Fruit fly (Drosophila melanogaster) Kc167 (cell line): ENCODE results near the gene Pburs.

Source experiments
- Myc ChIP-seq: fragments of >200 bp; optimal IDR thresholded peaks from 2 replicates; lab custom pipeline; 2017; ENCODE audit warnings: missing external identifiers
- Sin3A ChIP-seq: fragments of >200 bp; optimal IDR thresholded peaks from 2 replicates; lab custom pipeline; 2018; ENCODE audit warnings: missing external identifiers
- h ChIP-seq: fragments of >200 bp; optimal IDR thresholded peaks from 3 replicates; lab custom pipeline; 2018; ENCODE audit warnings: missing external identifiers
- insv ChIP-seq: fragments of >200 bp; optimal IDR thresholded peaks from 3 replicates; lab custom pipeline; 2018; ENCODE audit warnings: missing external identifiers
- psq ChIP-seq: fragments of >200 bp; optimal IDR thresholded peaks from 2 replicates; lab custom pipeline; 2017; ENCODE audit warnings: missing external identifiers
- ttk ChIP-seq: sonication (Bioruptor generic); optimal IDR thresholded peaks from 2 replicates; lab custom pipeline; 2017; ENCODE audit warnings: missing external identifiers

dm6 chr2L:14372254-14372717 is 44.8 kb downstream of the Pburs start:
- TF ChIP-seq Sin3A (lab: Kevin White, UChicago) (no peak), Myc (lab: Kevin White, UChicago) (no peak), insv (lab: Kevin White, UChicago) (no peak), h (lab: Kevin White, UChicago) (no peak), psq (lab: Kevin White, UChicago) (no peak), ttk (lab: Kevin White, UChicago) (no peak)
